Worm (Caenorhabditis elegans): ENCODE measurements around the gene gpa-2.

Gene gpa-2

ce11 chrV:8394357-8394850 lies 23.6 kb downstream of the gpa-2 start, which contains the start of the genes pho-6 and F52E1.3:
Gene pho-6, minus strand, starts transcription at chrV:8394457.
Gene F52E1.3, plus strand, starts transcription at chrV:8394800.
- TF ChIP-seq hlh-1 (tag; optimal IDR thresholded peaks at IDR 0.05) = no peak
- TF ChIP-seq sptf-1 (tag; optimal IDR thresholded peaks at IDR 0.05) = no peak
- no peak for TF ChIP-seq nhr-12 (tag; optimal IDR thresholded peaks at IDR 0.05)
- TF ChIP-seq mab-5 (tag; optimal IDR thresholded peaks at IDR 0.05) = no peak
- TF ChIP-seq elt-1 (tag; optimal IDR thresholded peaks at IDR 0.05; ENCODE audit: borderline replicate concordance, insufficient read depth) = no peak
- no peak for TF ChIP-seq elt-3 (tag; optimal IDR thresholded peaks at IDR 0.05)
- TF ChIP-seq ztf-11 (tag; optimal IDR thresholded peaks at IDR 0.05) = no peak
- no peak for TF ChIP-seq lin-13 (tag; optimal IDR thresholded peaks at IDR 0.05)

ce11 chrV:8400808-8401207 lies 30.0 kb downstream of the gpa-2 start:
- no peak for TF ChIP-seq ces-1 (GFP tag; optimal IDR thresholded peaks at IDR 0.05)
- TF ChIP-seq unc-62 (GFP tag; optimal IDR thresholded peaks at IDR 0.05) = no peak
- no peak for TF ChIP-seq unc-39 (tag; optimal IDR thresholded peaks at IDR 0.05)
- no peak for TF ChIP-seq nhr-12 (tag; optimal IDR thresholded peaks at IDR 0.05)
- TF ChIP-seq mab-5 (tag; optimal IDR thresholded peaks at IDR 0.05) = no peak
- TF ChIP-seq M03D4.4 (tag; optimal IDR thresholded peaks at IDR 0.05) = no peak

- TF ChIP-seq mls-2 (tag; optimal IDR thresholded peaks at IDR 0.05) (no peak), ceh-43 (GFP tag; optimal IDR thresholded peaks at IDR 0.05) (no peak), sptf-1 (tag; optimal IDR thresholded peaks at IDR 0.05) (no peak), lin-13 (tag; optimal IDR thresholded peaks at IDR 0.05) (no peak), blmp-1 (tag; optimal IDR thresholded peaks at IDR 0.05) (no peak), M03D4.4 (tag; optimal IDR thresholded peaks at IDR 0.05) (no peak)
Observed at ce11 chrV:8401267-8401666, 30.5 kb downstream of the gpa-2 start.

- no peak for TF ChIP-seq unc-62 (GFP tag; optimal IDR thresholded peaks at IDR 0.05)
Observed at ce11 chrV:8402392-8402791, 31.6 kb downstream of the gpa-2 start, which contains the start of gene F52E1.9. Gene F52E1.9, minus strand, starts transcription at chrV:8402669.

- no peak for TF ChIP-seq zip-8 (tag; optimal IDR thresholded peaks at IDR 0.05)
- no peak for TF ChIP-seq cnd-1 (tag; optimal IDR thresholded peaks at IDR 0.05)
- no peak for TF ChIP-seq ceh-83 (GFP tag; optimal IDR thresholded peaks at IDR 0.05)
- no peak for TF ChIP-seq mep-1 (tag; optimal IDR thresholded peaks at IDR 0.05)
- no peak for TF ChIP-seq hlh-1 (tag; optimal IDR thresholded peaks at IDR 0.05)
- TF ChIP-seq flh-1 (GFP tag; optimal IDR thresholded peaks at IDR 0.05) = no peak
- no peak for TF ChIP-seq unc-39 (tag; optimal IDR thresholded peaks at IDR 0.05)
- no peak for TF ChIP-seq sptf-1 (tag; optimal IDR thresholded peaks at IDR 0.05)
- no peak for TF ChIP-seq lin-32 (GFP tag; optimal IDR thresholded peaks at IDR 0.05)
- TF ChIP-seq nhr-2 (tag; optimal IDR thresholded peaks at IDR 0.05) = no peak
Observed at ce11 chrV:8403152-8403551, 32.3 kb downstream of the gpa-2 start.

- TF ChIP-seq mab-5 (tag; optimal IDR thresholded peaks at IDR 0.05) (no peak), lsy-2 (tag; optimal IDR thresholded peaks at IDR 0.05) (no peak), snpc-4 (tag; optimal IDR thresholded peaks at IDR 0.05) (no peak), sptf-1 (tag; optimal IDR thresholded peaks at IDR 0.05) (no peak), mls-2 (tag; optimal IDR thresholded peaks at IDR 0.05) (no peak), nhr-76 (tag; optimal IDR thresholded peaks at IDR 0.05) (no peak), tbx-8 (GFP tag; optimal IDR thresholded peaks at IDR 0.05) (no peak), nhr-2 (tag; optimal IDR thresholded peaks at IDR 0.05) (no peak), nhr-237 (tag; optimal IDR thresholded peaks at IDR 0.05) (no peak), lin-32 (GFP tag; optimal IDR thresholded peaks at IDR 0.05) (no peak), blmp-1 (tag; optimal IDR thresholded peaks at IDR 0.05) (no peak), elt-3 (tag; optimal IDR thresholded peaks at IDR 0.05) (no peak), mep-1 (tag; optimal IDR thresholded peaks at IDR 0.05) (no peak), ceh-43 (GFP tag; optimal IDR thresholded peaks at IDR 0.05) (no peak), flh-1 (GFP tag; optimal IDR thresholded peaks at IDR 0.05) (no peak), unc-120 (tag; optimal IDR thresholded peaks at IDR 0.05; ENCODE audit: poor library complexity, severe bottlenecking) (no peak), ces-1 (GFP tag; optimal IDR thresholded peaks at IDR 0.05) (no peak)
Observed at ce11 chrV:8403916-8404315, 33.1 kb downstream of the gpa-2 start.

- TF ChIP-seq M03D4.4 (tag; optimal IDR thresholded peaks at IDR 0.05) = no peak
- TF ChIP-seq bed-3 (GFP tag; optimal IDR thresholded peaks at IDR 0.05) = no peak
- TF ChIP-seq hlh-1 (tag; optimal IDR thresholded peaks at IDR 0.05) = no peak
- no peak for TF ChIP-seq flh-1 (GFP tag; optimal IDR thresholded peaks at IDR 0.05)
- no peak for TF ChIP-seq ces-1 (GFP tag; optimal IDR thresholded peaks at IDR 0.05)
- no peak for TF ChIP-seq blmp-1 (tag; optimal IDR thresholded peaks at IDR 0.05)
- TF ChIP-seq nhr-237 (tag; optimal IDR thresholded peaks at IDR 0.05) = no peak
- TF ChIP-seq lin-13 (tag; optimal IDR thresholded peaks at IDR 0.05) = no peak
- TF ChIP-seq tbx-8 (GFP tag; optimal IDR thresholded peaks at IDR 0.05) = no peak
- no peak for TF ChIP-seq ham-2 (GFP tag; optimal IDR thresholded peaks at IDR 0.05)
- TF ChIP-seq elt-1 (tag; optimal IDR thresholded peaks at IDR 0.05; ENCODE audit: borderline replicate concordance, insufficient read depth) = no peak
- TF ChIP-seq mls-2 (tag; optimal IDR thresholded peaks at IDR 0.05) = no peak
- TF ChIP-seq elt-3 (tag; optimal IDR thresholded peaks at IDR 0.05) = no peak
- TF ChIP-seq ceh-83 (GFP tag; optimal IDR thresholded peaks at IDR 0.05) = no peak
- no peak for TF ChIP-seq nhr-12 (tag; optimal IDR thresholded peaks at IDR 0.05)
- TF ChIP-seq sptf-1 (tag; optimal IDR thresholded peaks at IDR 0.05) = no peak
Observed at ce11 chrV:8404339-8404738, 33.5 kb downstream of the gpa-2 start.

Data from whole organism, mixed stage, embryonic.